Fruit fly (Drosophila melanogaster) whole organism, embryonic: ENCODE measurements around the gene Pif1B.
A peak's percentile ranks its signal among the peaks of the same experiment; 100 is the strongest.

Experiments
- C15 ChIP-seq: fragments of 200-800 bp; sonication (Bioruptor generic); IDR thresholded peaks from 3 replicates; pipeline ENCODE4 v1.3.6; 2022; ENCODE audit warnings: missing biosample characterization, missing genetic modification characterization
- CG11247 ChIP-seq: fragments of 200-800 bp; sonication (Bioruptor generic); IDR thresholded peaks from 2 replicates; pipeline ENCODE4 v1.3.6; 2022; ENCODE audit warnings: missing biosample characterization, missing genetic modification characterization
- CG12299 ChIP-seq: fragments of 200-800 bp; sonication (Bioruptor generic); optimal IDR thresholded peaks from 2 replicates; lab custom pipeline; 2018; ENCODE audit warnings: missing biosample characterization, mild to moderate bottlenecking, missing genetic modification characterization
- CG12769 ChIP-seq: fragments of 200-800 bp; sonication (Bioruptor generic); optimal IDR thresholded peaks from 2 replicates; lab custom pipeline; 2019; ENCODE audit warnings: missing biosample characterization, mild to moderate bottlenecking, missing genetic modification characterization, moderate library complexity
- CG12942 ChIP-seq: fragments of 200-800 bp; sonication (Bioruptor generic); optimal IDR thresholded peaks from 3 replicates; lab custom pipeline; 2016; ENCODE audit warnings: missing biosample characterization, missing genetic modification characterization
- CG13624 ChIP-seq: fragments of 200-800 bp; sonication (Bioruptor generic); optimal IDR thresholded peaks from 2 replicates; lab custom pipeline; 2016; ENCODE audit warnings: missing biosample characterization, missing genetic modification characterization
- CG13894 ChIP-seq: fragments of 200-800 bp; sonication (Bioruptor generic); optimal IDR thresholded peaks from 3 replicates; lab custom pipeline; 2018; ENCODE audit warnings: missing biosample characterization, mild to moderate bottlenecking, missing genetic modification characterization, moderate library complexity
- CG14965 ChIP-seq: fragments of 200-800 bp; sonication (Bioruptor generic); optimal IDR thresholded peaks from 2 replicates; lab custom pipeline; 2016; ENCODE audit warnings: missing biosample characterization, missing genetic modification characterization, borderline replicate concordance
- CG1647 ChIP-seq: fragments of 200-800 bp; sonication (Bioruptor generic); optimal IDR thresholded peaks from 3 replicates; lab custom pipeline; 2016; ENCODE audit warnings: missing biosample characterization, missing genetic modification characterization
- CG16779 ChIP-seq: fragments of 200-800 bp; sonication (Bioruptor generic); IDR thresholded peaks from 2 replicates; pipeline ENCODE4 v1.3.6; 2022; ENCODE audit warnings: missing biosample characterization, missing genetic modification characterization
- CG16813 ChIP-seq: fragments of 200-800 bp; sonication (Bioruptor generic); IDR thresholded peaks from 3 replicates; pipeline ENCODE4 v1.3.6; 2022; ENCODE audit warnings: missing biosample characterization, missing genetic modification characterization; ENCODE audit not compliant: partially characterized antibody
- CG17361 ChIP-seq: fragments of 200-800 bp; sonication (Bioruptor generic); IDR thresholded peaks from 3 replicates; pipeline ENCODE4 v1.3.6; 2022; ENCODE audit warnings: missing biosample characterization, missing genetic modification characterization
- CG18599 ChIP-seq: fragments of 200-800 bp; sonication (Bioruptor generic); optimal IDR thresholded peaks from 3 replicates; lab custom pipeline; 2017; ENCODE audit warnings: missing biosample characterization, missing genetic modification characterization, mild to moderate bottlenecking, moderate library complexity, missing genetic modification reagents
- CG34376 ChIP-seq: fragments of 200-800 bp; sonication (Bioruptor generic); optimal IDR thresholded peaks from 2 replicates; lab custom pipeline; 2018; ENCODE audit warnings: missing biosample characterization, mild to moderate bottlenecking, missing genetic modification characterization
- CG34422 ChIP-seq: fragments of 200-800 bp; sonication (Bioruptor generic); IDR thresholded peaks from 3 replicates; pipeline ENCODE4 v1.3.6; 2022; ENCODE audit warnings: missing biosample characterization, missing genetic modification characterization
- CG7271 ChIP-seq: fragments of 200-800 bp; sonication (Bioruptor generic); optimal IDR thresholded peaks from 2 replicates; lab custom pipeline; 2018; ENCODE audit warnings: missing biosample characterization, mild to moderate bottlenecking, missing genetic modification characterization, moderate library complexity
- CG7357 ChIP-seq: fragments of 200-800 bp; sonication (Bioruptor generic); IDR thresholded peaks from 3 replicates; pipeline ENCODE4 v1.3.6; 2022; ENCODE audit warnings: missing biosample characterization, missing genetic modification characterization
- CG8359 ChIP-seq: fragments of 200-800 bp; sonication (Bioruptor generic); optimal IDR thresholded peaks from 2 replicates; lab custom pipeline; 2017; ENCODE audit warnings: missing biosample characterization, mild to moderate bottlenecking, missing genetic modification characterization, borderline replicate concordance
- CG8388 ChIP-seq: fragments of 200-800 bp; sonication (Bioruptor generic); optimal IDR thresholded peaks from 2 replicates; lab custom pipeline; 2019; ENCODE audit warnings: missing biosample characterization, mild to moderate bottlenecking, missing genetic modification characterization, moderate library complexity
- CG8924 ChIP-seq: fragments of 200-800 bp; optimal IDR thresholded peaks from 3 replicates; lab custom pipeline; 2019; ENCODE audit warnings: missing biosample characterization, mild to moderate bottlenecking, missing genetic modification characterization, moderate library complexity
- CTCF ChIP-seq: fragments of 200-800 bp; sonication (Bioruptor generic); optimal IDR thresholded peaks from 2 replicates; lab custom pipeline; 2017; ENCODE audit warnings: missing biosample characterization, mild to moderate bottlenecking, missing genetic modification characterization, moderate library complexity
- D ChIP-seq, 2 experiments: fragments of 200-800 bp in 1 of 2; fragments of >200 bp in 1 of 2; sonication (Bioruptor generic) in 1 of 2; optimal IDR thresholded peaks; 2 replicates in 1 of 2; 3 replicates in 1 of 2; lab custom pipeline; 2017; ENCODE audit warnings: mild to moderate bottlenecking in 1 of 2, missing biosample characterization in 1 of 2, missing genetic modification characterization in 1 of 2, missing genetic modification reagents in 1 of 2
- Dfd ChIP-seq, 2 experiments: fragments of >200 bp; optimal IDR thresholded peaks; 2 replicates each; lab custom pipeline; 2017; ENCODE audit warnings: missing biosample characterization in 2 of 2, missing genetic modification characterization in 2 of 2
- Dip2 ChIP-seq: fragments of 200-800 bp; sonication (Bioruptor generic); IDR thresholded peaks from 2 replicates; pipeline ENCODE4 v1.3.6; 2022; ENCODE audit warnings: missing biosample characterization, missing genetic modification characterization
- Dip3 ChIP-seq: fragments of 200-800 bp; sonication (Bioruptor generic); optimal IDR thresholded peaks from 3 replicates; lab custom pipeline; 2016; ENCODE audit warnings: missing biosample characterization, missing genetic modification characterization
- Eip74EF ChIP-seq, 2 experiments: fragments of 200-800 bp in 1 of 2; fragments of >200 bp in 1 of 2; sonication (Bioruptor generic) in 1 of 2; optimal IDR thresholded peaks; 2 replicates each; lab custom pipeline; 2017 to 2019; ENCODE audit warnings: missing biosample characterization in 2 of 2, missing genetic modification characterization in 2 of 2, mild to moderate bottlenecking in 1 of 2, moderate library complexity in 1 of 2
- H2.0 ChIP-seq: fragments of 200-800 bp; sonication (Bioruptor generic); IDR thresholded peaks from 2 replicates; pipeline ENCODE4 v1.3.6; 2022; ENCODE audit warnings: missing biosample characterization, missing genetic modification characterization
- Hmr ChIP-seq: fragments of 200-800 bp; sonication (Bioruptor generic); optimal IDR thresholded peaks from 3 replicates; lab custom pipeline; 2017; ENCODE audit warnings: mild to moderate bottlenecking, missing biosample characterization, missing genetic modification reagents, missing genetic modification characterization
- MBD-R2 ChIP-seq: fragments of 200-800 bp; sonication (Bioruptor generic); IDR thresholded peaks from 2 replicates; pipeline ENCODE4 v1.3.6; 2022; ENCODE audit warnings: missing biosample characterization, missing genetic modification characterization
- Neu2 ChIP-seq: fragments of 200-800 bp; sonication (Bioruptor generic); optimal IDR thresholded peaks from 3 replicates; lab custom pipeline; 2016; ENCODE audit warnings: missing biosample characterization, missing genetic modification characterization, borderline replicate concordance
- NfI ChIP-seq: fragments of 200-800 bp; sonication (Bioruptor generic); optimal IDR thresholded peaks from 3 replicates; lab custom pipeline; 2018; ENCODE audit warnings: missing biosample characterization, mild to moderate bottlenecking, missing genetic modification characterization, moderate library complexity
- Ptx1 ChIP-seq: fragments of 200-800 bp; sonication (Bioruptor generic); IDR thresholded peaks from 2 replicates; pipeline ENCODE4 v1.3.6; 2022; ENCODE audit warnings: missing biosample characterization, missing genetic modification characterization
- Stat92E ChIP-seq, 3 experiments: fragments of >200 bp in 2 of 3; fragments of 200-800 bp in 1 of 3; sonication (Bioruptor generic) in 1 of 3; optimal IDR thresholded peaks; 2 replicates each; lab custom pipeline; 2017 to 2019; ENCODE audit warnings: missing biosample characterization in 3 of 3, missing genetic modification characterization in 3 of 3, mild to moderate bottlenecking in 1 of 3, moderate library complexity in 1 of 3
- az2 ChIP-seq: fragments of 200-800 bp; sonication (Bioruptor generic); optimal IDR thresholded peaks from 3 replicates; lab custom pipeline; 2016; ENCODE audit warnings: missing biosample characterization, missing genetic modification characterization
- bigmax ChIP-seq: fragments of 200-800 bp; sonication (Bioruptor generic); optimal IDR thresholded peaks from 2 replicates; lab custom pipeline; 2018; ENCODE audit warnings: missing biosample characterization, mild to moderate bottlenecking, missing genetic modification characterization
- exex ChIP-seq: fragments of 200-800 bp; sonication (Bioruptor generic); optimal IDR thresholded peaks from 4 replicates; lab custom pipeline; 2018; ENCODE audit warnings: missing biosample characterization, mild to moderate bottlenecking, missing genetic modification characterization, moderate library complexity
- hb ChIP-seq: fragments of 200-800 bp; sonication (Bioruptor generic); IDR thresholded peaks from 3 replicates; pipeline ENCODE4 v1.3.6; 2022; ENCODE audit warnings: missing biosample characterization, missing genetic modification characterization; ENCODE audit not compliant: partially characterized antibody
- her ChIP-seq: fragments of 200-800 bp; sonication (Bioruptor generic); optimal IDR thresholded peaks from 2 replicates; lab custom pipeline; 2016; ENCODE audit warnings: missing biosample characterization, missing genetic modification characterization
- mld ChIP-seq: fragments of 200-800 bp; sonication (Bioruptor generic); IDR thresholded peaks from 3 replicates; pipeline ENCODE4 v1.3.6; 2022; ENCODE audit warnings: missing biosample characterization, missing genetic modification characterization; ENCODE audit not compliant: partially characterized antibody
- pfk ChIP-seq: fragments of 200-800 bp; sonication (Bioruptor generic); optimal IDR thresholded peaks from 2 replicates; lab custom pipeline; 2018; ENCODE audit warnings: missing biosample characterization, mild to moderate bottlenecking, missing genetic modification characterization, moderate library complexity
- ranshi ChIP-seq: fragments of 200-800 bp; sonication (Bioruptor generic); IDR thresholded peaks from 2 replicates; pipeline ENCODE4 v1.3.6; 2022; ENCODE audit warnings: missing biosample characterization, missing genetic modification characterization
- row ChIP-seq: fragments of 200-800 bp; sonication (Bioruptor generic); IDR thresholded peaks from 3 replicates; pipeline ENCODE4 v1.3.6; 2022; ENCODE audit warnings: missing biosample characterization, missing genetic modification characterization
- slbo ChIP-seq: fragments of 200-800 bp; sonication (Bioruptor generic); IDR thresholded peaks from 2 replicates; pipeline ENCODE4 v1.3.6; 2022; ENCODE audit warnings: missing biosample characterization, missing genetic modification characterization
- sna ChIP-seq: fragments of 200-800 bp; sonication (Bioruptor generic); IDR thresholded peaks from 2 replicates; pipeline ENCODE4 v1.3.6; 2022; ENCODE audit warnings: missing biosample characterization, missing genetic modification characterization; ENCODE audit not compliant: partially characterized antibody
- tap ChIP-seq: fragments of 200-800 bp; optimal IDR thresholded peaks from 3 replicates; lab custom pipeline; 2019; ENCODE audit warnings: missing biosample characterization, mild to moderate bottlenecking, missing genetic modification characterization, moderate library complexity
- tx ChIP-seq: fragments of 200-800 bp; sonication (Bioruptor generic); optimal IDR thresholded peaks from 2 replicates; lab custom pipeline; 2016; ENCODE audit warnings: missing biosample characterization, missing genetic modification characterization
- usp ChIP-seq: fragments of >200 bp; optimal IDR thresholded peaks from 2 replicates; lab custom pipeline; 2017; ENCODE audit warnings: missing biosample characterization, missing genetic modification characterization
- z ChIP-seq: fragments of 200-800 bp; sonication (Bioruptor generic); IDR thresholded peaks from 3 replicates; pipeline ENCODE4 v1.3.6; 2022; ENCODE audit warnings: missing biosample characterization, missing genetic modification characterization
- zen2 ChIP-seq: fragments of 200-800 bp; sonication (Bioruptor generic); IDR thresholded peaks from 3 replicates; pipeline ENCODE4 v1.3.6; 2022; ENCODE audit warnings: missing biosample characterization, missing genetic modification characterization; ENCODE audit not compliant: partially characterized antibody

The Pif1B gene

dm6 chr3R:8807831-8808517, 7.0 kb upstream of the Pif1B start (continued):
- no peak for TF ChIP-seq hb (GFP tag; lab: Robert Waterston, UW)
- TF ChIP-seq CG18599 = no peak
- TF ChIP-seq CG7357 (GFP tag; lab: Robert Waterston, UW) = no peak
- TF ChIP-seq CG34422 = no peak
- TF ChIP-seq Eip74EF (GFP tag; optimal IDR thresholded peaks at IDR 0.05; lab: Kevin White, UChicago) = no peak
- TF ChIP-seq Hmr (GFP tag; lab: Kevin White, UChicago) = no peak
- TF ChIP-seq CG8359 = no peak
- TF ChIP-seq tx (GFP tag; lab: Kevin White, UChicago) = no peak
- TF ChIP-seq CG34376 (GFP tag; lab: Kevin White, UChicago) = no peak
- TF ChIP-seq CG11247 (GFP tag; lab: Robert Waterston, UW) = no peak
- TF ChIP-seq CG8388 (GFP tag; lab: Kevin White, UChicago) = no peak
- no peak for TF ChIP-seq CTCF
- no peak for TF ChIP-seq bigmax (GFP tag; lab: Kevin White, UChicago)
- no peak for TF ChIP-seq Ptx1
- no peak for TF ChIP-seq MBD-R2 (GFP tag; lab: Robert Waterston, UW)
- TF ChIP-seq CG14965 = no peak
- peak; percentile 30 for TF ChIP-seq D (optimal IDR thresholded peaks at IDR 0.05; lab: Kevin White, UChicago)
- TF ChIP-seq D (GFP tag; optimal IDR thresholded peaks at IDR 0.05; lab: Kevin White, UChicago) = no peak
- peak; percentile 58; the same call in 1 of the 2 replicates for TF ChIP-seq CG16779 (GFP tag; lab: Robert Waterston, UW)
- no peak for TF ChIP-seq exex (tag; lab: Kevin White, UChicago)
- TF ChIP-seq CG12299 (tag; lab: Kevin White, UChicago) = no peak
- TF ChIP-seq CG17361 (GFP tag; lab: Robert Waterston, UW) = no peak
- TF ChIP-seq usp (GFP tag; lab: Kevin White, UChicago) = no peak
- TF ChIP-seq H2.0 (GFP tag; lab: Robert Waterston, UW) = no peak
- no peak for TF ChIP-seq CG12942
- TF ChIP-seq tap (tag; lab: Kevin White, UChicago) = no peak
- TF ChIP-seq az2 (GFP tag; lab: Kevin White, UChicago) = no peak
- peak; percentile 69 for TF ChIP-seq CG12769 (tag; lab: Kevin White, UChicago)
- TF ChIP-seq Dip2 (GFP tag; lab: Robert Waterston, UW) = no peak
- no peak for TF ChIP-seq CG1647 (GFP tag; lab: Kevin White, UChicago)
- no peak for TF ChIP-seq z
- no peak for TF ChIP-seq NfI
- no peak for TF ChIP-seq CG7271 (tag; lab: Kevin White, UChicago)
- TF ChIP-seq her (GFP tag; lab: Kevin White, UChicago) = no peak
- TF ChIP-seq CG16813 (GFP tag; lab: Robert Waterston, UW) = no peak
- no peak for TF ChIP-seq ranshi
- TF ChIP-seq CG13894 (tag; lab: Kevin White, UChicago) = peak; percentile 97
- TF ChIP-seq Dip3 = no peak
- TF ChIP-seq Stat92E (GFP tag; optimal IDR thresholded peaks at IDR 0.05; lab: Kevin White, UChicago) = no peak
- no peak for TF ChIP-seq row
- no peak for TF ChIP-seq CG13624 (GFP tag; lab: Kevin White, UChicago)
- no peak for TF ChIP-seq sna (GFP tag; lab: Robert Waterston, UW)
- TF ChIP-seq pfk (GFP tag; lab: Kevin White, UChicago) = no peak
- TF ChIP-seq Neu2 (GFP tag; lab: Kevin White, UChicago) = no peak
- TF ChIP-seq zen2 (GFP tag; lab: Robert Waterston, UW) = no peak
- TF ChIP-seq C15 (GFP tag; lab: Robert Waterston, UW) = no peak
- TF ChIP-seq Dfd (GFP tag; optimal IDR thresholded peaks at IDR 0.05; lab: Kevin White, UChicago) = no peak
- no peak for TF ChIP-seq mld (GFP tag; lab: Robert Waterston, UW)
- TF ChIP-seq slbo (GFP tag; lab: Robert Waterston, UW) = no peak
- peak; percentile 33 for TF ChIP-seq CG8924 (tag; lab: Kevin White, UChicago)
